Worm (Caenorhabditis elegans): ENCODE results near the gene ZK673.6.

ZK673.6 gene

DNA sequence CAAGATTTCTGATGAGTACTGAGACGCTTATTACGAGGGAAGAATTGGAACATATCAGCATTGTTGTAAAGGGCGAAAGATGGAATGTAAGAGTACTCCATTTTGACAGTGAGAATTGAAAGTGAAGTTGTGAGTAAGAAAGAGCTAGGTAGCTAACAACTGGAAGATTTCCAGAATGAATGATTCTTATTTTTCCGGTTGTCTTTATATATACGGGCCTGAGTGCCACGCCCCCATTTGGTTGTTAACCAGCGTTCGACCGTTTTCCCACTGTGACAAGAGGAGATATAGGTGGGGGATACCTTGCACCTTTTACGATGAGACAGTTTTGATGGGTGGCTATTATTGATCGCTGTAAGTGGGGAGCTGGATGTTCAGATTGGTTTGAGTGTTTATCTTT, 7.1 kb upstream of the ZK673.6 start, which contains the start of gene ZK666.1:
TSS of gene ZK666.1 (minus strand) at position 101 of the 400 bp plus-strand sequence.
- TF ChIP-seq lin-11 (tag; optimal IDR thresholded peaks at IDR 0.05) (no peak), pha-2 (tag; optimal IDR thresholded peaks at IDR 0.05) (no peak), pros-1 (tag; optimal IDR thresholded peaks at IDR 0.05) (no peak), hlh-6 (tag; optimal IDR thresholded peaks at IDR 0.05) (no peak), pqm-1 (tag; optimal IDR thresholded peaks at IDR 0.05) (no peak), unc-42 (tag; optimal IDR thresholded peaks at IDR 0.05) (no peak), eyg-1 (tag; optimal IDR thresholded peaks at IDR 0.05) (no peak), Y22D7AL.16 (tag; optimal IDR thresholded peaks at IDR 0.05) (no peak), hlh-13 (GFP tag; optimal IDR thresholded peaks at IDR 0.05) (no peak), che-1 (tag; optimal IDR thresholded peaks at IDR 0.05) (no peak), ceh-22 (tag; optimal IDR thresholded peaks at IDR 0.05) (no peak), pha-4 (tag; optimal IDR thresholded peaks at IDR 0.05) (no peak)

- TF ChIP-seq npax-4 (tag; optimal IDR thresholded peaks at IDR 0.05): no peak
- TF ChIP-seq odd-2 (tag; optimal IDR thresholded peaks at IDR 0.05): no peak
- no peak for TF ChIP-seq pax-1 (tag; optimal IDR thresholded peaks at IDR 0.05)
- no peak for TF ChIP-seq elt-2 (tag; optimal IDR thresholded peaks at IDR 0.05)
- no peak for TF ChIP-seq ceh-19 (GFP tag; optimal IDR thresholded peaks at IDR 0.05)
- no peak for TF ChIP-seq fkh-10 (GFP tag; optimal IDR thresholded peaks at IDR 0.05)
- TF ChIP-seq ceh-9 (tag; optimal IDR thresholded peaks at IDR 0.05): no peak
- TF ChIP-seq hlh-30 (tag; optimal IDR thresholded peaks at IDR 0.05; ENCODE audit: insufficient read depth): no peak
- no peak for TF ChIP-seq eyg-1 (tag; optimal IDR thresholded peaks at IDR 0.05)
- no peak for TF ChIP-seq hlh-6 (tag; optimal IDR thresholded peaks at IDR 0.05)
- no peak for TF ChIP-seq hlh-15 (tag; optimal IDR thresholded peaks at IDR 0.05)
- no peak for TF ChIP-seq nhr-232 (tag; optimal IDR thresholded peaks at IDR 0.05)
- no peak for TF ChIP-seq tbx-2 (tag; optimal IDR thresholded peaks at IDR 0.05)
- no peak for TF ChIP-seq fkh-6 (tag; optimal IDR thresholded peaks at IDR 0.05)
Observed at ce11 chrII:10470159-10470558, 6.0 kb upstream of the ZK673.6 start, which contains the start of gene clec-143. TSS of gene clec-143 (minus strand) at chrII:10470297.

DNA sequence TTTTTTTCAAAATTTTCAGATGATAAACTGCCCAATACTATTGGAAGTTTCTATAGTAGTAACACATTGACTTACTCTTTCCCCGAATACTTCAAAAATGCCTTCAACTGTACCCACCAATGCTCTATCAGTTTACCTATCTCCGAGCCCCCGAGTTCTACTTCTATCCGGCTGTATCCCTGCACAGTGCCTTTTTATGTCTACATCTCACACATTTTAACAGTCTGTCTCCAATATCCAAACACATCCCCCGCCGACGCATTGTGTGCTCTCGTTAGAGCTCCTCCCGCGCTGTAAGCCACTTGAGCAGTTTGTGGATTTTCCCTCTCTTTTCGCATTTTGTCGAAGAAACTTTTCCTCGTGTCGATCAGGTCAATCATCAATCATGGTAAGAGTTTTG, 2.4 kb upstream of the ZK673.6 start, which contains the start of gene tnc-2:
TSS of gene tnc-2 (plus strand) at position 301 of the 400 bp plus-strand sequence.
- no peak for TF ChIP-seq ceh-34 (tag; optimal IDR thresholded peaks at IDR 0.05)
- TF ChIP-seq zip-5 (tag; optimal IDR thresholded peaks at IDR 0.05): no peak
- TF ChIP-seq elt-4 (tag; optimal IDR thresholded peaks at IDR 0.05): no peak
- TF ChIP-seq ahr-1 (tag; optimal IDR thresholded peaks at IDR 0.05): no peak
- no peak for TF ChIP-seq ama-1 (optimal IDR thresholded peaks at IDR 0.05)
- TF ChIP-seq ceh-48 (tag; optimal IDR thresholded peaks at IDR 0.05): no peak
- TF ChIP-seq gmeb-2 (tag; optimal IDR thresholded peaks at IDR 0.05): no peak
- no peak for TF ChIP-seq pat-9 (tag; optimal IDR thresholded peaks at IDR 0.05)
- TF ChIP-seq C08G9.2 (tag; optimal IDR thresholded peaks at IDR 0.05): no peak
- no peak for TF ChIP-seq odd-2 (tag; optimal IDR thresholded peaks at IDR 0.05)
- TF ChIP-seq sox-2 (GFP tag; IDR thresholded peaks at IDR 0.05): no peak
- no peak for TF ChIP-seq tbx-7 (tag; optimal IDR thresholded peaks at IDR 0.05)

DNA sequence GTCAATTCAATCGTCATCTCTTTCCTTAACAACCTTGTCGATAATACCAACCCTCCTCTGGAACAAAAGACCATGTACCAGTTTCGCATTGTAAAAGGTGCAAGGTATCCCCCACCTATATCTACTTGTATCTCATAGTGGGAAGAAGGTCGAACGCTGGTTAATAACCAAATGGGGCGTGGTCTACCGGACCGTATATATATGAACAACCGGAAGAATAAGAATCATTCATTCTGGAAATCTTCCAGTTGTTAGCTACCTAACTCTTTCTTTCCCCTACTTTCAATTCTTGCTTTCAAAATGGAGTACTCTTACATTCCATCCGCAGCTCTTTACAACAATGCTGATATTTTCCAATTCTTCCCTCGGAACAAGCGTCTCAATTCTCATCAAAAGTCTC, 2.9 kb downstream of the ZK673.6 start, which contains the start of gene ZK673.5:
TSS of gene ZK673.5 (plus strand) at position 301 of the 400 bp plus-strand sequence.
- TF ChIP-seq sox-2 (GFP tag; IDR thresholded peaks at IDR 0.05): no peak

ce11 chrII:10456979-10457378, 7.2 kb downstream of the ZK673.6 start, which contains the start of gene ZK673.11:
TSS of gene ZK673.11 (plus strand) at chrII:10457279.
- TF ChIP-seq sox-4 (tag; optimal IDR thresholded peaks at IDR 0.05) (no peak), nhr-232 (tag; optimal IDR thresholded peaks at IDR 0.05) (no peak), ceh-2 (tag; optimal IDR thresholded peaks at IDR 0.05) (no peak), npax-4 (tag; optimal IDR thresholded peaks at IDR 0.05) (no peak), elt-2 (tag; optimal IDR thresholded peaks at IDR 0.05) (no peak), fkh-10 (GFP tag; optimal IDR thresholded peaks at IDR 0.05) (no peak), ceh-30 (tag; optimal IDR thresholded peaks at IDR 0.05) (no peak), tbx-2 (tag; optimal IDR thresholded peaks at IDR 0.05) (no peak), unc-3 (GFP tag; conservative IDR thresholded peaks at IDR 0.05) (no peak), unc-3 (tag; optimal IDR thresholded peaks at IDR 0.05) (no peak), Y22D7AL.16 (tag; optimal IDR thresholded peaks at IDR 0.05) (no peak), ceh-34 (tag; optimal IDR thresholded peaks at IDR 0.05) (no peak), ref-2 (tag; optimal IDR thresholded peaks at IDR 0.05) (no peak), eyg-1 (tag; optimal IDR thresholded peaks at IDR 0.05) (no peak), K02D7.2 (tag; optimal IDR thresholded peaks at IDR 0.05) (no peak), zip-5 (tag; optimal IDR thresholded peaks at IDR 0.05) (no peak), che-1 (tag; optimal IDR thresholded peaks at IDR 0.05) (no peak), pqm-1 (tag; optimal IDR thresholded peaks at IDR 0.05) (no peak), pag-3 (tag; optimal IDR thresholded peaks at IDR 0.05; ENCODE audit: borderline replicate concordance) (no peak)

Measured in whole organism, late embryonic.